Fruit fly (Drosophila melanogaster): ENCODE data around the gene CG7458.

CG7458 gene

DNA sequence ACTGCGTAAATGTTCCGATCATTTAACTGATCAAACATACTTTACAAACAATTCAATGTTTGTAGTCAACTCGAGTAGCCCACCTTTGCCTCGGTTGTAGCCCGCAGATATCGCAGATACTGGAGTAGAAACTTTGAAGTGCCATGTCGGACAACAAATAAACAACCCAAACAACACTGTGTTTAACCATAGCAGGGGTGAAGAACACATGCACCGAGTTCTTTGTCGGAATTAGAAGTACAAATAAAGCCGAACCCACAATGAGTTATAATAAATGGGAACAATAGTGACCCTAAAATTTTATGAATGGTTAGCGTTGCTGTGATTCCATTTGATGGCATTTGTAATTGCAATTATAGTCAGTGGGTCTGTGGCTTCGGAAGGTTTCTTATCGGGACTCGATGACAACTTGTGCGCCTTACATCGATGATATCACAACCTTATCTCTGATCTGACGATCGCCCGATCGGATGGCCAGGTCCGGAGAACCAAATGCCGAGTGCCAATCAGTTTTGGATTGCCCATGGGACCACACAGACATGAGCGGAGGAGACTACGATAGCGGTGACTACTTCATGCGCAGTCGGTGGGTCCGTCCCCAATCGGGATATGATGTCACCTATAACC, 7.1 kb downstream of the CG7458 start, which contains the start of gene Chs2:
Gene Chs2, plus strand, starts transcription at position 510 of the 627 bp plus-strand sequence.
- no peak for TF ChIP-seq psq (GFP tag; optimal IDR thresholded peaks at IDR 0.05)
- TF ChIP-seq sage (GFP tag; optimal IDR thresholded peaks at IDR 0.05), result no peak
- TF ChIP-seq N (GFP tag; optimal IDR thresholded peaks at IDR 0.05), result no peak
- TF ChIP-seq brk (GFP tag; optimal IDR thresholded peaks at IDR 0.05), result no peak
- no peak for TF ChIP-seq sv (GFP tag; optimal IDR thresholded peaks at IDR 0.05)
- TF ChIP-seq GATAd (GFP tag; optimal IDR thresholded peaks at IDR 0.05), result no peak
- no peak for TF ChIP-seq CG32264 (GFP tag; optimal IDR thresholded peaks at IDR 0.05)
- no peak for TF ChIP-seq foxo (GFP tag; optimal IDR thresholded peaks at IDR 0.05)
- no peak for TF ChIP-seq OdsH (GFP tag; optimal IDR thresholded peaks at IDR 0.05)

DNA sequence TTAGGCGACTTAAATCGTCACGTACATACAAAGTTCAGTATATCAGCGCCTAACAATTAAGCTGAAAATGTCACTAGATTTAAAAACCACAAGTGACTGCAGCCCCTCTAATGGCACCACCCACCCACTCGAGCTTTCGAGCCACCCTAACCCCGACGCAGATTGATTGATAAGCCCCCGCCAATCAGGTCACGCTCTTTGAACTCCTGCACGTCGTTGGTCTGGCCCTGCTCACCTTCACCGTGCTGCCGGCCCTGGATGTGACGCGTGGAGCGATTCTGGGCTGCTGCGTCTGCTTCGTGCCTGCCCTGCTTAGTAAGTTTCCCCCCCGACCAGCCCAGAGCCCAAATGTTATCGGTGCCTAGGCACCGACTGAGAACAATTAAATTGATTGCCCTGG, 8.4 kb downstream of the CG7458 start:
- TF ChIP-seq h (GFP tag; optimal IDR thresholded peaks at IDR 0.05) (no peak), CG32264 (GFP tag; optimal IDR thresholded peaks at IDR 0.05) (no peak), usp (GFP tag; optimal IDR thresholded peaks at IDR 0.05) (no peak), Mio (GFP tag; optimal IDR thresholded peaks at IDR 0.05) (no peak), sv (GFP tag; optimal IDR thresholded peaks at IDR 0.05) (no peak), fru (GFP tag; optimal IDR thresholded peaks at IDR 0.05) (no peak), OdsH (GFP tag; optimal IDR thresholded peaks at IDR 0.05) (no peak), jim (GFP tag; optimal IDR thresholded peaks at IDR 0.05) (no peak), Hr78 (GFP tag; optimal IDR thresholded peaks at IDR 0.05) (no peak), HLH106 (tag; optimal IDR thresholded peaks at IDR 0.05) (no peak), Rel (GFP tag; optimal IDR thresholded peaks at IDR 0.05) (no peak), Rel (tag; optimal IDR thresholded peaks at IDR 0.05) (no peak), CG9705 (GFP tag; optimal IDR thresholded peaks at IDR 0.05) (no peak), Vsx2 (GFP tag; optimal IDR thresholded peaks at IDR 0.05; ENCODE audit: partially characterized antibody) (no peak)

DNA sequence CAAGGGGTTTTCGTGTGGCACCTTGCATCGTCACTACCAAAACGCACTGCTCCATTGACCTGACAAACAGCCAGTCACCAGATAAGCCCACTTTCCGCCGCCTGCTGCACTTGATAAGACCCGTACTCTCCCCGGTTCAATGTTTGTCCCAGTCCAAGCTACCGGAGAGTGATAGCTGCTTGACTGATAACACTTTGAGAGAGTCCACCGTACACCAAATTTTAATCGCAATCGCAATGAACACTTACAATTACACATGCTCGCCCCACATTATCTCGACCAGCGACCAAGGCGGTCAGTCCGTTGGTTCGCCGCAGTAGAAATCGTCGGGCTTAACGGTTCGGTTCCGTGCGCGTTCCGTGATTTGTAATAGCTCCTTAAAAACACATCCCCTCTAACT, 16.8 kb downstream of the CG7458 start, which contains the start of gene P5CS:
Gene P5CS, plus strand, starts transcription at position 268 of the 400 bp plus-strand sequence.
- TF ChIP-seq Abd-B (GFP tag; optimal IDR thresholded peaks at IDR 0.05) (no peak), CrebA (GFP tag; optimal IDR thresholded peaks at IDR 0.05; ENCODE audit: borderline replicate concordance) (peak; percentile 29), Jra (GFP tag; optimal IDR thresholded peaks at IDR 0.05) (no peak), h (GFP tag; optimal IDR thresholded peaks at IDR 0.05) (peak; percentile 16), CG32264 (GFP tag; optimal IDR thresholded peaks at IDR 0.05) (no peak), Dif (GFP tag; optimal IDR thresholded peaks at IDR 0.05; ENCODE audit: partially characterized antibody) (peak; percentile 3), psq (GFP tag; optimal IDR thresholded peaks at IDR 0.05) (no peak), CG9705 (GFP tag; optimal IDR thresholded peaks at IDR 0.05) (no peak), ey (GFP tag; optimal IDR thresholded peaks at IDR 0.05) (no peak), Vsx2 (GFP tag; optimal IDR thresholded peaks at IDR 0.05; ENCODE audit: partially characterized antibody) (peak; percentile 51), Hr83 (GFP tag; optimal IDR thresholded peaks at IDR 0.05; ENCODE audit: poor library complexity, severe bottlenecking) (peak; percentile 31), sv (GFP tag; optimal IDR thresholded peaks at IDR 0.05) (no peak), Rel (GFP tag; optimal IDR thresholded peaks at IDR 0.05) (no peak), Rel (tag; optimal IDR thresholded peaks at IDR 0.05) (peak; percentile 82), Hr78 (GFP tag; optimal IDR thresholded peaks at IDR 0.05) (no peak), Hnf4 (GFP tag; optimal IDR thresholded peaks at IDR 0.05) (no peak), OdsH (GFP tag; optimal IDR thresholded peaks at IDR 0.05) (no peak), Sp1 (GFP tag; optimal IDR thresholded peaks at IDR 0.05) (no peak)

DNA sequence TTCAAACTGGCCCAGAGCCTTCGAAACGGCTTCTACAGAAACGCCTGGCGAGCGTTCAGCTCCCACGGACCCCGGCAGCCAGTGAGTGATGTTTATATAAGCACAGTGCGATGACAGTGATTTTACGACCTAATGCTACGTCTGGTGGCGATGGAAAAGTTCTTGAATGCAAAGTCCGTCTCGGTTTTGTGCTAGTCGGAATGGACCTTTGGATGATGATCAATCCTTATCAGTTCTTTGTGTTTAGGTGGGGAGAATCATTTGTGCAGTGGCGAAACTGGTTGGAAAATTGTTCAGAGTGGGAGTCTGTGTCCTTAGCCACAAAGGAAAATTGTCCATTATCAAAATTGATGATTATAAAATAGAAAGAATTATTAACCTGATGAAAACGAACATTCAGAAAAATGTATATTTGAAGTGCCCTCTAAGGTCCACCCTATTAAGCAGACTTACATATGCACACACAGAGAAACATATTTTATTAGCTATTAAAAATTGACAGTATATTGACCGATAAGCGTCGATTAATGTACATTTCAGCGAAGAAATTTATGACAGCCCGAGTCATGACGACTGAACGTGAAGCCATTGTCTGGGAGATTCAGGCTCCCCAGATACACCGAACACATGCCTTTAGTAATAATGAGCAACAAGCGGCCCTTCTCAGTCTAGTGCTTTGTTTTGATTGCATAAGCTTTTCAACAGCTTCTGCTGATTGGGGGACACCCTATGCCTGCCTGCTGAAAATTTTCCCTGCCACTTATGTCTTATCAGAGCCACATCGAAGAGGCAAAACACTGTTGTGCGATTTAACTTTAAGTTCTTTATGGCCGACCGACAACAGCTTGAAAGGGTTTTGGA, 17.5 kb downstream of the CG7458 start:
- TF ChIP-seq Rel (GFP tag; optimal IDR thresholded peaks at IDR 0.05), result no peak
- TF ChIP-seq Rel (tag; optimal IDR thresholded peaks at IDR 0.05), result peak; percentile 63
- no peak for TF ChIP-seq CG32264 (GFP tag; optimal IDR thresholded peaks at IDR 0.05)
- TF ChIP-seq psq (GFP tag; optimal IDR thresholded peaks at IDR 0.05), result peak; percentile 39
- peak; percentile 32 for TF ChIP-seq br (GFP tag; optimal IDR thresholded peaks at IDR 0.05)
- no peak for TF ChIP-seq dsf (GFP tag; optimal IDR thresholded peaks at IDR 0.05; ENCODE audit: borderline replicate concordance)
- no peak for TF ChIP-seq Dif (GFP tag; optimal IDR thresholded peaks at IDR 0.05; ENCODE audit: partially characterized antibody)
- peak; percentile 7 for TF ChIP-seq Jra (GFP tag; optimal IDR thresholded peaks at IDR 0.05)
- TF ChIP-seq Hnf4 (GFP tag; optimal IDR thresholded peaks at IDR 0.05), result peak; percentile 23
- peak; percentile 66 for TF ChIP-seq fru (GFP tag; optimal IDR thresholded peaks at IDR 0.05)
- TF ChIP-seq h (GFP tag; optimal IDR thresholded peaks at IDR 0.05), result peak; percentile 70
- peak; percentile 27 for TF ChIP-seq CrebA (GFP tag; optimal IDR thresholded peaks at IDR 0.05; ENCODE audit: borderline replicate concordance)
- peak; percentile 18 for TF ChIP-seq woc (GFP tag; optimal IDR thresholded peaks at IDR 0.05)
- TF ChIP-seq HLH106 (tag; optimal IDR thresholded peaks at IDR 0.05), result peak; percentile 38
- TF ChIP-seq brk (GFP tag; optimal IDR thresholded peaks at IDR 0.05), result peak; percentile 25
- peak; percentile 58 for TF ChIP-seq ey (GFP tag; optimal IDR thresholded peaks at IDR 0.05)
- peak; percentile 39 for TF ChIP-seq Sp1 (GFP tag; optimal IDR thresholded peaks at IDR 0.05)
- TF ChIP-seq rgr (GFP tag; optimal IDR thresholded peaks at IDR 0.05), result peak; percentile 72
- TF ChIP-seq foxo (GFP tag; optimal IDR thresholded peaks at IDR 0.05), result peak in 1 of 2 experiments; percentile 73
- no peak for TF ChIP-seq pan (optimal IDR thresholded peaks at IDR 0.05)
- TF ChIP-seq OdsH (GFP tag; optimal IDR thresholded peaks at IDR 0.05), result peak; percentile 38
